Worm (Caenorhabditis elegans): ENCODE results near the gene ZK899.6.
"Not testable (repeated sequence)": the region's sequence is repeated elsewhere in the genome, so short reads cannot be mapped to it uniquely, and the experiment has no call there.

The ZK899.6 gene

ce11 chrX:9463045-9463444, at the start of gene ZK899.6:
TSS of gene ZK899.6 (plus strand) at chrX:9463345.
- not testable (repeated sequence) for TF ChIP-seq alr-1, unc-39, mbf-1 (tag; optimal IDR thresholded peaks at IDR 0.05)

DNA sequence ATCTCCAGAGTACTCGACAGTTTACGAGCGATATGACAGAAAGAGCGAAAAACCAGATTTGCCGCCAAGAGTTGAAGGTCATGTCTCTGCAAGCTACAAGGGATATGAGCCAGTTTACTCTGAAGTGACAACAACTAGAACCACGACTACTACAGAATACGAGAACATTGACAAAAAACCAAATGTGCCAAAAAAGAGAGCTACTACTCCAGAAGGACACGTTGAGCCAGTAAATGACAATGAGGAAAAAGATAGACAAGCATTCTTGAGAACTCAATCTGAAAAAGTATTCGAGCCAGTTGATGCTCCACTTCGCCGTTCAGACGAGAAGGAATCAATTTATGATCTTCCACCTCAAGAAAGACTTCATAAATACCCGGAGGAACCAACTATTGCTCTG, 45.8 kb upstream of the ZK899.6 start:
- no peak for TF ChIP-seq nhr-11 (tag; optimal IDR thresholded peaks at IDR 0.05)
- no peak for TF ChIP-seq crh-2 (tag; optimal IDR thresholded peaks at IDR 0.05)
- no peak for TF ChIP-seq fos-1 (tag; optimal IDR thresholded peaks at IDR 0.05)
- no peak for TF ChIP-seq unc-62 (GFP tag; optimal IDR thresholded peaks at IDR 0.05)
- TF ChIP-seq blmp-1 (tag; optimal IDR thresholded peaks at IDR 0.05; ENCODE audit: insufficient read depth) = no peak
- TF ChIP-seq lin-39 (tag; optimal IDR thresholded peaks at IDR 0.05) = no peak

DNA sequence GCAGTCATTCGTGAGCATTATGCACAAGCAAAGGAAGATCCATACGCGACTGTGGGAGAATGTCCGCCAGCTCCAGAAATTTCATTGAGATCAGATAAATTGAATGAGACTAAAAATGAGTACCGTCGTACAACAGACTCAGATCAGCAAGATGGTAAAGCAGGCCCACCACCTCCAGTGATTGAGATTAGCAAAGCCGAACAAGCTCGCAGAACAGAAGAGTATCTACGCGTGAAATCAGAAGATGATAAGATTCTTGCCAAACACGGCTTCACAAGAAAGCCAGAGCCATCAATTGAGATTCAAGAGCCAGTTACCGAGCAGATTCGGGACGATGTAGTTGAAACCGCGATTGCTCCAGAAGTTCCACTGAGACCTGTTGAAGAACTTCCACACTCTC, 45.2 kb upstream of the ZK899.6 start:
- no peak for TF ChIP-seq Y55F3AM.14 (GFP tag; optimal IDR thresholded peaks at IDR 0.05)
- TF ChIP-seq mbf-1 (tag; optimal IDR thresholded peaks at IDR 0.05) = no peak
- TF ChIP-seq egl-27 (tag; optimal IDR thresholded peaks at IDR 0.05) = no peak
- no peak for TF ChIP-seq ama-1 (optimal IDR thresholded peaks at IDR 0.05)
- TF ChIP-seq sma-3 (GFP tag; optimal IDR thresholded peaks at IDR 0.05) = no peak
- TF ChIP-seq blmp-1 (tag; optimal IDR thresholded peaks at IDR 0.05; ENCODE audit: insufficient read depth) = no peak
- TF ChIP-seq mdl-1 (tag; optimal IDR thresholded peaks at IDR 0.05) = no peak
- no peak for TF ChIP-seq R02D3.7 (tag; optimal IDR thresholded peaks at IDR 0.05)

ce11 chrX:9428059-9428458, 35.1 kb upstream of the ZK899.6 start, which contains the start of gene B0272.4:
TSS of gene B0272.4 (plus strand) at chrX:9428431.
- TF ChIP-seq ama-1 (optimal IDR thresholded peaks at IDR 0.05) = no peak
- TF ChIP-seq nhr-11 (tag; optimal IDR thresholded peaks at IDR 0.05) = no peak
- peak; percentile 44 for TF ChIP-seq gmeb-1 (tag; optimal IDR thresholded peaks at IDR 0.05)
- peak; percentile 95 for TF ChIP-seq fos-1 (tag; optimal IDR thresholded peaks at IDR 0.05)
- peak; percentile 5 for TF ChIP-seq sma-9 (GFP tag; optimal IDR thresholded peaks at IDR 0.05)
- TF ChIP-seq sma-9 (tag; optimal IDR thresholded peaks at IDR 0.05) = no peak
- no peak for TF ChIP-seq mdl-1 (tag; optimal IDR thresholded peaks at IDR 0.05)
- peak; percentile 35 for TF ChIP-seq crh-2 (tag; optimal IDR thresholded peaks at IDR 0.05)

- no peak for TF ChIP-seq nhr-77 (tag; optimal IDR thresholded peaks at IDR 0.05)
- no peak for TF ChIP-seq alr-1 (tag; optimal IDR thresholded peaks at IDR 0.05)
- no peak for TF ChIP-seq C34F6.9 (tag; optimal IDR thresholded peaks at IDR 0.05)
- TF ChIP-seq nhr-129 (tag; optimal IDR thresholded peaks at IDR 0.05) = peak; percentile 61
- peak; percentile 73 for TF ChIP-seq nhr-21 (tag; optimal IDR thresholded peaks at IDR 0.05)
- peak in 1 of 2 experiments; percentile 39 for TF ChIP-seq lsy-2 (tag; optimal IDR thresholded peaks at IDR 0.05)
- TF ChIP-seq skn-1 (tag; optimal IDR thresholded peaks at IDR 0.05) = peak; percentile 5
- TF ChIP-seq fos-1 (tag; optimal IDR thresholded peaks at IDR 0.05) = peak; percentile 65
- TF ChIP-seq ceh-16 (tag; optimal IDR thresholded peaks at IDR 0.05) = no peak
- no peak for TF ChIP-seq R02D3.7 (tag; optimal IDR thresholded peaks at IDR 0.05)
- TF ChIP-seq peb-1 (tag; optimal IDR thresholded peaks at IDR 0.05) = no peak
- TF ChIP-seq blmp-1 (tag; optimal IDR thresholded peaks at IDR 0.05; ENCODE audit: insufficient read depth) = no peak
- no peak for TF ChIP-seq nhr-10 (tag; optimal IDR thresholded peaks at IDR 0.05)
- peak; percentile 29 for TF ChIP-seq egl-27 (tag; optimal IDR thresholded peaks at IDR 0.05)
- TF ChIP-seq sem-4 (tag; optimal IDR thresholded peaks at IDR 0.05) = peak; percentile 30
- peak; percentile 67 for TF ChIP-seq F13H6.1 (tag; optimal IDR thresholded peaks at IDR 0.05)
- no peak for TF ChIP-seq lin-11 (tag; optimal IDR thresholded peaks at IDR 0.05)
- peak; percentile 69 for TF ChIP-seq sma-9 (GFP tag; optimal IDR thresholded peaks at IDR 0.05)
- TF ChIP-seq sma-9 (tag; optimal IDR thresholded peaks at IDR 0.05) = no peak
- TF ChIP-seq ztf-11 (tag; optimal IDR thresholded peaks at IDR 0.05) = no peak
- TF ChIP-seq elt-1 (tag; optimal IDR thresholded peaks at IDR 0.05) = no peak
- peak; percentile 73 for TF ChIP-seq crh-2 (tag; optimal IDR thresholded peaks at IDR 0.05)
- peak; percentile 46 for TF ChIP-seq nhr-25 (tag; optimal IDR thresholded peaks at IDR 0.05)
- no peak for TF ChIP-seq lin-39 (tag; optimal IDR thresholded peaks at IDR 0.05)
- no peak for TF ChIP-seq nhr-11 (tag; optimal IDR thresholded peaks at IDR 0.05)
- no peak for TF ChIP-seq zag-1 (tag; optimal IDR thresholded peaks at IDR 0.05)
- TF ChIP-seq gmeb-1 (tag; optimal IDR thresholded peaks at IDR 0.05) = peak; percentile 56
- peak; percentile 69 for TF ChIP-seq sma-3 (GFP tag; optimal IDR thresholded peaks at IDR 0.05)
Observed at ce11 chrX:9431002-9431482, 32.1 kb upstream of the ZK899.6 start, which contains the start of gene B0272.3. TSS of gene B0272.3 (plus strand) at chrX:9431432.

Measured in whole organism, L2 larva.